Fruit fly (Drosophila melanogaster) whole organism, embryonic: ENCODE measurements around the gene CG3703.

Experiments
- Adf1 ChIP-seq: fragments of 200-800 bp; sonication (Bioruptor generic); IDR thresholded peaks from 2 replicates; pipeline ENCODE4 v1.3.6; 2022; ENCODE audit warnings: missing biosample characterization, missing genetic modification characterization
- Asciz ChIP-seq: fragments of 200-800 bp; sonication (Bioruptor generic); optimal IDR thresholded peaks from 2 replicates; lab custom pipeline; 2017; ENCODE audit warnings: missing biosample characterization, mild to moderate bottlenecking, missing genetic modification characterization, missing genetic modification reagents
- BtbVII ChIP-seq: fragments of 200-800 bp; sonication (Bioruptor generic); optimal IDR thresholded peaks from 3 replicates; lab custom pipeline; 2017; ENCODE audit warnings: missing biosample characterization, mild to moderate bottlenecking, missing genetic modification characterization
- CG10147 ChIP-seq: fragments of 200-800 bp; sonication (Bioruptor generic); optimal IDR thresholded peaks from 2 replicates; lab custom pipeline; 2019; ENCODE audit warnings: missing biosample characterization, mild to moderate bottlenecking, missing genetic modification characterization, moderate library complexity
- CG1024 ChIP-seq: fragments of 200-800 bp; sonication (Bioruptor generic); IDR thresholded peaks from 2 replicates; pipeline ENCODE4 v1.3.6; 2022; ENCODE audit warnings: missing biosample characterization, missing genetic modification characterization
- CG10431 ChIP-seq: fragments of 200-800 bp; sonication (Bioruptor generic); optimal IDR thresholded peaks from 3 replicates; lab custom pipeline; 2018; ENCODE audit warnings: missing biosample characterization, mild to moderate bottlenecking, missing genetic modification characterization
- CG11560 ChIP-seq: fragments of 200-800 bp; sonication (Bioruptor generic); IDR thresholded peaks from 3 replicates; pipeline ENCODE4 v1.3.6; 2022; ENCODE audit warnings: missing biosample characterization, missing genetic modification characterization
- CG12155 ChIP-seq: fragments of 200-800 bp; sonication (Bioruptor generic); optimal IDR thresholded peaks from 3 replicates; lab custom pipeline; 2016; ENCODE audit warnings: missing biosample characterization, missing genetic modification characterization
- CG15269 ChIP-seq: fragments of 200-800 bp; sonication (Bioruptor generic); optimal IDR thresholded peaks from 2 replicates; lab custom pipeline; 2018; ENCODE audit warnings: missing biosample characterization, mild to moderate bottlenecking, missing genetic modification characterization, moderate library complexity
- CG15696 ChIP-seq: fragments of 200-800 bp; sonication (Bioruptor generic); optimal IDR thresholded peaks from 2 replicates; lab custom pipeline; 2019; ENCODE audit warnings: missing biosample characterization, mild to moderate bottlenecking, missing genetic modification characterization, moderate library complexity
- CG1647 ChIP-seq: fragments of 200-800 bp; sonication (Bioruptor generic); optimal IDR thresholded peaks from 3 replicates; lab custom pipeline; 2016; ENCODE audit warnings: missing biosample characterization, missing genetic modification characterization
- CG17359 ChIP-seq: fragments of 200-800 bp; sonication (Bioruptor generic); optimal IDR thresholded peaks from 3 replicates; lab custom pipeline; 2018; ENCODE audit warnings: missing biosample characterization, mild to moderate bottlenecking, missing genetic modification characterization, moderate library complexity
- CG2116 ChIP-seq: fragments of 200-800 bp; sonication (Bioruptor generic); optimal IDR thresholded peaks from 3 replicates; lab custom pipeline; 2018; ENCODE audit warnings: missing biosample characterization, mild to moderate bottlenecking, missing genetic modification characterization
- CG2202 ChIP-seq: fragments of 200-800 bp; sonication (Bioruptor generic); optimal IDR thresholded peaks from 2 replicates; lab custom pipeline; 2018; ENCODE audit warnings: missing biosample characterization, mild to moderate bottlenecking, missing genetic modification characterization
- CG2875 ChIP-seq: fragments of 200-800 bp; sonication (Bioruptor generic); optimal IDR thresholded peaks from 2 replicates; lab custom pipeline; 2017; ENCODE audit warnings: missing biosample characterization, mild to moderate bottlenecking, missing genetic modification characterization, missing genetic modification reagents
- CG30403 ChIP-seq: fragments of 200-800 bp; sonication (Bioruptor generic); optimal IDR thresholded peaks from 3 replicates; lab custom pipeline; 2016; ENCODE audit warnings: missing biosample characterization, missing genetic modification characterization
- CG6254 ChIP-seq: fragments of 200-800 bp; sonication (Bioruptor generic); optimal IDR thresholded peaks from 3 replicates; lab custom pipeline; 2017; ENCODE audit warnings: mild to moderate bottlenecking, missing biosample characterization, missing genetic modification reagents, missing genetic modification characterization
- CG6683 ChIP-seq: fragments of 200-800 bp; sonication (Bioruptor generic); optimal IDR thresholded peaks from 2 replicates; lab custom pipeline; 2017; ENCODE audit warnings: missing biosample characterization, mild to moderate bottlenecking, missing genetic modification characterization, missing genetic modification reagents
- CG8765 ChIP-seq: fragments of 200-800 bp; sonication (Bioruptor generic); IDR thresholded peaks from 2 replicates; pipeline ENCODE4 v1.3.6; 2022; ENCODE audit warnings: missing biosample characterization, missing genetic modification characterization
- D ChIP-seq, 2 experiments: fragments of 200-800 bp in 1 of 2; fragments of >200 bp in 1 of 2; sonication (Bioruptor generic) in 1 of 2; optimal IDR thresholded peaks; 2 replicates in 1 of 2; 3 replicates in 1 of 2; lab custom pipeline; 2017; ENCODE audit warnings: mild to moderate bottlenecking in 1 of 2, missing biosample characterization in 1 of 2, missing genetic modification characterization in 1 of 2, missing genetic modification reagents in 1 of 2
- Dad ChIP-seq: fragments of 200-800 bp; sonication (Bioruptor generic); optimal IDR thresholded peaks from 3 replicates; lab custom pipeline; 2016; ENCODE audit warnings: missing biosample characterization, missing genetic modification characterization
- Deaf1 ChIP-seq: fragments of 200-800 bp; optimal IDR thresholded peaks from 3 replicates; lab custom pipeline; 2019; ENCODE audit warnings: missing biosample characterization, mild to moderate bottlenecking, missing genetic modification characterization, moderate library complexity
- Doc2 ChIP-seq: fragments of 200-800 bp; sonication (Bioruptor generic); IDR thresholded peaks from 2 replicates; pipeline ENCODE4 v1.3.6; 2022; ENCODE audit warnings: missing biosample characterization, missing genetic modification characterization
- Dref ChIP-seq: fragments of 200-800 bp; sonication (Bioruptor generic); IDR thresholded peaks from 2 replicates; pipeline ENCODE4 v1.3.6; 2022; ENCODE audit warnings: missing biosample characterization, missing genetic modification characterization
- Drgx ChIP-seq: fragments of 200-800 bp; sonication (Bioruptor generic); IDR thresholded peaks from 2 replicates; pipeline ENCODE4 v1.3.6; 2022; ENCODE audit warnings: missing biosample characterization, missing genetic modification characterization
- Hr78 ChIP-seq, 2 experiments: fragments of 200-800 bp in 1 of 2; fragments of >200 bp in 1 of 2; sonication (Bioruptor generic) in 1 of 2; optimal IDR thresholded peaks; 2 replicates each; lab custom pipeline; 2017 to 2019; ENCODE audit warnings: missing biosample characterization in 2 of 2, missing genetic modification characterization in 2 of 2, mild to moderate bottlenecking in 1 of 2, moderate library complexity in 1 of 2
- MESR4 ChIP-seq: fragments of 200-800 bp; sonication (Bioruptor generic); optimal IDR thresholded peaks from 2 replicates; lab custom pipeline; 2018; ENCODE audit warnings: missing biosample characterization, mild to moderate bottlenecking, missing genetic modification characterization, moderate library complexity
- Mes4 ChIP-seq: fragments of 200-800 bp; sonication (Bioruptor generic); optimal IDR thresholded peaks from 2 replicates; lab custom pipeline; 2016; ENCODE audit warnings: missing biosample characterization, missing genetic modification characterization
- NC2α ChIP-seq: fragments of 200-800 bp; sonication (Bioruptor generic); optimal IDR thresholded peaks from 2 replicates; lab custom pipeline; 2016; ENCODE audit warnings: missing biosample characterization, missing genetic modification characterization
- NFAT ChIP-seq: fragments of 200-800 bp; sonication (Bioruptor generic); IDR thresholded peaks from 2 replicates; pipeline ENCODE4 v1.3.6; 2022; ENCODE audit warnings: missing biosample characterization, missing genetic modification characterization
- Nf-YA ChIP-seq: fragments of 200-800 bp; sonication (Bioruptor generic); IDR thresholded peaks from 2 replicates; pipeline ENCODE4 v1.3.6; 2022; ENCODE audit warnings: missing biosample characterization, missing genetic modification characterization
- Sin3A ChIP-seq: fragments of >200 bp; optimal IDR thresholded peaks from 2 replicates; lab custom pipeline; 2018
- TFAM ChIP-seq: fragments of 200-800 bp; sonication (Bioruptor generic); optimal IDR thresholded peaks from 2 replicates; lab custom pipeline; 2017; ENCODE audit warnings: missing biosample characterization, missing genetic modification characterization, inconsistent platforms
- az2 ChIP-seq: fragments of 200-800 bp; sonication (Bioruptor generic); optimal IDR thresholded peaks from 3 replicates; lab custom pipeline; 2016; ENCODE audit warnings: missing biosample characterization, missing genetic modification characterization
- bbx ChIP-seq: fragments of 200-800 bp; sonication (Bioruptor generic); IDR thresholded peaks from 2 replicates; pipeline ENCODE4 v1.3.6; 2022; ENCODE audit warnings: missing biosample characterization, missing genetic modification characterization; ENCODE audit not compliant: partially characterized antibody
- chif ChIP-seq, 2 experiments: fragments of 200-800 bp; sonication (Bioruptor generic); optimal IDR thresholded peaks; 3 replicates each; lab custom pipeline; 2016; ENCODE audit warnings: missing biosample characterization in 2 of 2, missing genetic modification characterization in 2 of 2
- crp ChIP-seq, 2 experiments: fragments of 200-800 bp; sonication (Bioruptor generic); optimal IDR thresholded peaks; 2 replicates in 1 of 2; 3 replicates in 1 of 2; lab custom pipeline; 2017; ENCODE audit warnings: missing biosample characterization in 2 of 2, missing genetic modification characterization in 2 of 2, mild to moderate bottlenecking in 1 of 2, moderate library complexity in 1 of 2
- cwo ChIP-seq: fragments of 200-800 bp; sonication (Bioruptor generic); optimal IDR thresholded peaks from 3 replicates; lab custom pipeline; 2017; ENCODE audit warnings: missing biosample characterization, missing genetic modification characterization, mild to moderate bottlenecking, moderate library complexity, missing genetic modification reagents
- dimm ChIP-seq: fragments of 200-800 bp; sonication (Bioruptor generic); IDR thresholded peaks from 2 replicates; pipeline ENCODE4 v1.3.6; 2022; ENCODE audit warnings: missing biosample characterization, missing genetic modification characterization
- hbn ChIP-seq: fragments of 200-800 bp; sonication (Bioruptor generic); IDR thresholded peaks from 2 replicates; pipeline ENCODE4 v1.3.6; 2022; ENCODE audit warnings: missing biosample characterization, missing genetic modification characterization; ENCODE audit not compliant: partially characterized antibody
- her ChIP-seq: fragments of 200-800 bp; sonication (Bioruptor generic); optimal IDR thresholded peaks from 2 replicates; lab custom pipeline; 2016; ENCODE audit warnings: missing biosample characterization, missing genetic modification characterization
- hth ChIP-seq: fragments of >200 bp; optimal IDR thresholded peaks from 2 replicates; lab custom pipeline; 2017; ENCODE audit warnings: inconsistent platforms
- ind ChIP-seq: fragments of 200-800 bp; sonication (Bioruptor generic); optimal IDR thresholded peaks from 3 replicates; lab custom pipeline; 2016; ENCODE audit warnings: missing biosample characterization, missing genetic modification characterization
- jing ChIP-seq: fragments of 200-800 bp; sonication (Bioruptor generic); optimal IDR thresholded peaks from 2 replicates; lab custom pipeline; 2018; ENCODE audit warnings: missing biosample characterization, mild to moderate bottlenecking, missing genetic modification characterization
- klu ChIP-seq: fragments of 200-800 bp; sonication (Bioruptor generic); IDR thresholded peaks from 2 replicates; pipeline ENCODE4 v1.3.6; 2022; ENCODE audit warnings: missing biosample characterization, missing genetic modification characterization
- nau ChIP-seq: fragments of 200-800 bp; sonication (Bioruptor generic); optimal IDR thresholded peaks from 3 replicates; lab custom pipeline; 2017; ENCODE audit warnings: missing biosample characterization, mild to moderate bottlenecking, missing genetic modification characterization, missing genetic modification reagents
- rib ChIP-seq: fragments of 200-800 bp; sonication (Bioruptor generic); IDR thresholded peaks from 2 replicates; pipeline ENCODE4 v1.3.6; 2022; ENCODE audit warnings: missing biosample characterization, missing genetic modification characterization
- scrt ChIP-seq: fragments of 200-800 bp; sonication (Bioruptor generic); optimal IDR thresholded peaks from 2 replicates; lab custom pipeline; 2018; ENCODE audit warnings: missing biosample characterization, mild to moderate bottlenecking, missing genetic modification characterization, moderate library complexity
- tx ChIP-seq: fragments of 200-800 bp; sonication (Bioruptor generic); optimal IDR thresholded peaks from 2 replicates; lab custom pipeline; 2016; ENCODE audit warnings: missing biosample characterization, missing genetic modification characterization

CG3703 gene

DNA sequence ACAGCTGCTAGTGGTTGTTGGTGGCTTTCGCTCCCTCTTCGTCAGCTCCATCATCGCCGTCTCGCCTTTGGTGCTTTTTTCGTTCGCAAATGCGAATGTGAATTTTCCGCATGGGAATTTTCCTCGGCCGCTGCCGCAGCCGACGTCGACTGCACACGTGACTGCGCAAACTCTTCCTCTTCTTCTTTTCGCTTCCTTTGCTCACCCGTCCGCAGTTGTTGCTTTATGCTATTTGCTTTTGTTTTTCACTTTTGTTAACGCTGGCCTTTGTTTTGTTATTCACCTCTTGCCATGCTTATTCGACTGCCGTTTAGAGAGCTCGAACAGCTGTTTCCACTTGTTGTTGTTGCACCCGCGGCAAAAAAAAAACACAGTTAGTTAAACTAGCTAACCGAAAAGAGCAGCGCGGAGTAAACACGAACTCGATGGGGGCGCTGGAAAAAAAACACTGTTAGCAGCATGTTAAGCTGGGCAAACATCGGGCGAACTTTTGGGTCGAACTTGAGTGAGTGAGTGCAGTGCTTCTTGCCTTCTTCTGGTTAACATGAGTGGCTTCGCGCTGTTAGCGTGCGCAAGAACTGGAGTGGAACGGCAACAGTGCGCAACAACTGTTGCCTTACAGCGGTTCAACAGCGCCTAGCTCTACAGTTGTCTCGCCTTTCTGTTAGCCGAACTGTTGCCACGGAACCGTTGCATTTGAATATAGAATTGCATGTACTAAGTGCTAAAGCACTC lies 36.6 kb downstream of the CG3703 start (continued):
- no peak for TF ChIP-seq MESR4 (GFP tag; lab: Kevin White, UChicago)
- TF ChIP-seq scrt (GFP tag; lab: Kevin White, UChicago), result peak; percentile 50
- no peak for TF ChIP-seq her (GFP tag; lab: Kevin White, UChicago)
- no peak for TF ChIP-seq CG15269
- TF ChIP-seq CG1024 (GFP tag; lab: Robert Waterston, UW), result no peak
- TF ChIP-seq CG12155 (GFP tag; lab: Kevin White, UChicago), result no peak
- TF ChIP-seq NFAT (GFP tag; lab: Robert Waterston, UW), result no peak
- TF ChIP-seq hth, result no peak
- TF ChIP-seq rib (GFP tag; lab: Robert Waterston, UW), result no peak
- TF ChIP-seq crp (GFP tag; optimal IDR thresholded peaks at IDR 0.05; lab: Kevin White, UChicago), result peak in 1 of 2 experiments; percentile 36
- no peak for TF ChIP-seq Dref (GFP tag; lab: Robert Waterston, UW)
- TF ChIP-seq bbx, result 0 out of 2 replicates have a peak, but pooled peaks have one; percentile 13
- no peak for TF ChIP-seq CG10147 (GFP tag; lab: Kevin White, UChicago)
- peak; percentile 78 for TF ChIP-seq Adf1 (GFP tag; lab: Robert Waterston, UW)
- TF ChIP-seq D (optimal IDR thresholded peaks at IDR 0.05; lab: Kevin White, UChicago), result no peak
- no peak for TF ChIP-seq D (GFP tag; optimal IDR thresholded peaks at IDR 0.05; lab: Kevin White, UChicago)
- no peak for TF ChIP-seq jing (GFP tag; lab: Kevin White, UChicago)
- TF ChIP-seq Hr78 (GFP tag; optimal IDR thresholded peaks at IDR 0.05; lab: Kevin White, UChicago), result peak in 1 of 2 experiments; percentile 1
- no peak for TF ChIP-seq TFAM (GFP tag; lab: Kevin White, UChicago)
- no peak for TF ChIP-seq CG30403 (GFP tag; lab: Kevin White, UChicago)
- no peak for TF ChIP-seq BtbVII
- TF ChIP-seq az2 (GFP tag; lab: Kevin White, UChicago), result no peak
- TF ChIP-seq tx (GFP tag; lab: Kevin White, UChicago), result no peak
- no peak for TF ChIP-seq CG2875 (GFP tag; lab: Kevin White, UChicago)
- TF ChIP-seq Sin3A, result no peak
- no peak for TF ChIP-seq Mes4 (GFP tag; lab: Kevin White, UChicago)
- TF ChIP-seq CG17359 (tag; lab: Kevin White, UChicago), result no peak
- TF ChIP-seq CG15696 (tag; lab: Kevin White, UChicago), result no peak
- TF ChIP-seq Doc2 (GFP tag; lab: Robert Waterston, UW), result no peak
- TF ChIP-seq CG6683 (GFP tag; lab: Kevin White, UChicago), result no peak
- TF ChIP-seq Nf-YA (GFP tag; lab: Robert Waterston, UW), result no peak
- TF ChIP-seq NC2α (GFP tag; lab: Kevin White, UChicago), result no peak
- TF ChIP-seq cwo (GFP tag; lab: Kevin White, UChicago), result peak; percentile 59
- no peak for TF ChIP-seq Dad (GFP tag; lab: Kevin White, UChicago)
- TF ChIP-seq chif (GFP tag; optimal IDR thresholded peaks at IDR 0.05; lab: Kevin White, UChicago), result no peak
- TF ChIP-seq CG10431 (GFP tag; lab: Kevin White, UChicago), result no peak

DNA sequence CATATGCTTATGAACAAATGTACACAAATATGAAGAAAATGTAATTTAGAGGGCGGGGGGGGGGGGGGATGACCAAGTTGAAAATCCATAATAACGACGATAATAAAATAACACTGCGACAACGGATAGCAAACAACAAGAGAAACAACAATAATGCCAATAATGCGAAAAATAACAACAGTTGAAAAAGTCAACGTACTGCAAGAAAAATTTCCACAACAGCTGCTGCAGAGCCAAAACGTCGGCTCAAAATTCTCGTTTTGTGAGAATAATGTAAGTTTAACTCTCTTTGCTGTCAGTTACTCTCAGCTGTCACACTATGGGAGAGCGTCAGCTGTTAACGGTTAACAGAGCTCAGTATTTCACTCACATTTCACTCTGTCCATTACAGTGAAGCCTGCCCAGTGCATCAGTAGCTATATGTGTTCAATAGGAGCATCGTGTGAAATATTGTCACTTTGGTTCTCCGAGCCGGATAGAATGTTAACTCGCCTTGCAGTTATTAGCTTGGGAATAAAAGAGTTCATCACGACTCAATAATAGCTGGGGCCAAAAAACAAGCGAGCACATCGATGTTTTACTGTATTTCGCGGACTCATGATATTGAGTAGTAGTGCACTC lies 44.7 kb downstream of the CG3703 start:
- peak; percentile 31 for TF ChIP-seq CG6254 (GFP tag; lab: Kevin White, UChicago)
- no peak for TF ChIP-seq CG2116 (GFP tag; lab: Kevin White, UChicago)
- peak; percentile 76 for TF ChIP-seq nau (GFP tag; lab: Kevin White, UChicago)
- no peak for TF ChIP-seq hbn (GFP tag; lab: Robert Waterston, UW)
- TF ChIP-seq Asciz (GFP tag; lab: Kevin White, UChicago), result peak; percentile 45
- TF ChIP-seq Deaf1, result peak; percentile 43
- TF ChIP-seq dimm (GFP tag; lab: Robert Waterston, UW), result no peak
- peak; percentile 44; the same call in 1 of the 2 replicates for TF ChIP-seq CG8765
- peak; percentile 89 for TF ChIP-seq ind (GFP tag; lab: Kevin White, UChicago)
- 0 out of 3 replicates have a peak, but pooled peaks have one; percentile 26 for TF ChIP-seq CG11560 (tag; lab: Robert Waterston, UW)
- peak; percentile 69 for TF ChIP-seq CG1647 (GFP tag; lab: Kevin White, UChicago)
- TF ChIP-seq Drgx (GFP tag; lab: Robert Waterston, UW), result peak; percentile 96
- TF ChIP-seq CG2202 (tag; lab: Kevin White, UChicago), result peak; percentile 44
- TF ChIP-seq klu, result peak; percentile 44; the same call in 1 of the 2 replicates
